Fruit fly (Drosophila melanogaster): Measurements from ENCODE around the gene Doc2.

Doc2 gene

DNA sequence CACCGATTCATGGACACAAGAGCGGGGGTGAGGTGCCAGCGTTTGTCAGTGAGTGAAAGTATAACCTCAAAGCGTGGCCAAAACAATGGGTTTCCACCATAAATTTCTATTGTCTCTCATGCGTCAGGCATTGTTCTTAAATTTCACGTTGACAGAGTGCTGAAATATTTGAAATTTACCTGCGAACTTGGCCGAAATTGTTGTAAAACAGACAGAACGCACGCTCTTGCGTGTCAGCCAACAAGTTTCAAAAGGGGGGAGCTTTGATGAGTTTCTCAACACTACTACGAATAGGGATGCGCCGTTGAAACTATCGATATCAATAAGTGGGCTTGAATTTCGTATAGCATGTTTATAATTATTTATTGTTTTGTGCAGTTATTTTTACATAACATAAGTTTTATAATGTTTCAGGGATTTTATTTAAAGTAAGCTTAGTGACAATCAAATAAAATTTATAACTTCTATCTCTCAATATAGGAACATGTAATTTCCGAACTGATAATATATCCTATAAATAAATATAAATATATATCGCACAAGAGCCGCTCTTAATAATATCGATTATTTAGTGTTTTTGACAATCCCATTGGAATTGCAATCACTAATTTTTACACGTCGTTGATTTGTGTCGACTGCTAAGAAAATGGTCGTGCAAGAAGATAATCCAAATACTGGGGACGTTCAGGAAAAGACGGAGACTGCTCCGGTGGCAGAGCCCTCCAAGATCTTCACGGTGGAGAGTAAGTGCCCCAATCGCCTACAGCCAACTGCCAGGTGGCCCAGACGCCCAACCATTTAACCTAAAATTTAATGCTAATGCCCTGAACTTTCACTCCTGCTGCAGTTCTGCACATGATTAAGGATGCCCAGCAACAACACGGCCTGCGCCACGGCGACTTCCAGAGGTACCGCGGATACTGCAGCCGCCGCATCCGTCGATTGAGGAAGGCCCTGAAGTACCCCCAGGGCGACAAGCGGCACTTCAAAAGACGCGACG, 44.3 kb downstream of the Doc2 start, which contains the start of the genes pix and Srp68:
Gene pix, minus strand, starts transcription at position 288 of the 1,000 bp plus-strand sequence.
Gene Srp68, plus strand, starts transcription at position 569 of the 1,000 bp plus-strand sequence.
- TF ChIP-seq Hr38 (GFP tag; optimal IDR thresholded peaks at IDR 0.05) (no peak), CG31627 (GFP tag; optimal IDR thresholded peaks at IDR 0.05) (peak; percentile 70), Sox102F (GFP tag; optimal IDR thresholded peaks at IDR 0.05) (no peak), vri (GFP tag; optimal IDR thresholded peaks at IDR 0.05) (no peak), Blimp-1 (GFP tag; optimal IDR thresholded peaks at IDR 0.05) (peak; percentile 84), Eip93F (GFP tag; optimal IDR thresholded peaks at IDR 0.05) (no peak), CG11762 (GFP tag; optimal IDR thresholded peaks at IDR 0.05; ENCODE audit: insufficient read depth) (no peak), CG15336 (GFP tag; IDR thresholded peaks at IDR 0.05) (0 out of 2 replicates have a peak, but pooled peaks have one; percentile 7), CG16779 (tag; optimal IDR thresholded peaks at IDR 0.05) (no peak), svp (GFP tag) (peak; percentile 90), Eip78C (GFP tag) (no peak), salr (GFP tag; optimal IDR thresholded peaks at IDR 0.05) (no peak), OdsH (GFP tag; optimal IDR thresholded peaks at IDR 0.05) (no peak), cyc (GFP tag; optimal IDR thresholded peaks at IDR 0.05) (peak; percentile 53), CG3032 (tag; optimal IDR thresholded peaks at IDR 0.05) (peak; percentile 69), dsx (GFP tag; optimal IDR thresholded peaks at IDR 0.05; ENCODE audit: poor library complexity, severe bottlenecking) (no peak), lz (GFP tag; optimal IDR thresholded peaks at IDR 0.05) (peak; percentile 78), CG34406 (GFP tag; optimal IDR thresholded peaks at IDR 0.05) (peak; percentile 5), CG3919 (GFP tag; optimal IDR thresholded peaks at IDR 0.05) (no peak), CG6276 (GFP tag; optimal IDR thresholded peaks at IDR 0.05) (no peak), CG32006 (GFP tag; optimal IDR thresholded peaks at IDR 0.05) (no peak), esn (GFP tag; optimal IDR thresholded peaks at IDR 0.05) (peak; percentile 83), CG6808 (GFP tag; optimal IDR thresholded peaks at IDR 0.05) (no peak), CG11294 (GFP tag; IDR thresholded peaks at IDR 0.05) (no peak), acj6 (GFP tag; optimal IDR thresholded peaks at IDR 0.05) (no peak), Lpt (GFP tag; optimal IDR thresholded peaks at IDR 0.05) (no peak), fd59A (GFP tag; optimal IDR thresholded peaks at IDR 0.05) (peak; percentile 23), CG11902 (GFP tag; optimal IDR thresholded peaks at IDR 0.05) (peak; percentile 48), Gug (GFP tag; IDR thresholded peaks at IDR 0.05) (0 out of 2 replicates have a peak, but pooled peaks have one; percentile 21), CG10631 (GFP tag; optimal IDR thresholded peaks at IDR 0.05) (peak; percentile 47), CG8632 (GFP tag; optimal IDR thresholded peaks at IDR 0.05) (no peak), Ets96B (tag; optimal IDR thresholded peaks at IDR 0.05) (peak; percentile 62), CG9139 (GFP tag; optimal IDR thresholded peaks at IDR 0.05) (no peak), topi (GFP tag; optimal IDR thresholded peaks at IDR 0.05) (peak; percentile 11), Smox (GFP tag; optimal IDR thresholded peaks at IDR 0.05) (no peak), CG7368 (GFP tag; optimal IDR thresholded peaks at IDR 0.05) (no peak), Eip75B (GFP tag; optimal IDR thresholded peaks at IDR 0.05) (no peak), CG6854 (GFP tag; optimal IDR thresholded peaks at IDR 0.05) (peak; percentile 18), eg (GFP tag; IDR thresholded peaks at IDR 0.05) (no peak), achi (GFP tag; optimal IDR thresholded peaks at IDR 0.05) (peak; percentile 66), net (GFP tag; optimal IDR thresholded peaks at IDR 0.05) (peak; percentile 12), CG6163 (GFP tag; IDR thresholded peaks at IDR 0.05) (no peak), Hr39 (GFP tag; optimal IDR thresholded peaks at IDR 0.05) (peak; percentile 15), CG8119 (GFP tag; IDR thresholded peaks at IDR 0.05) (no peak), CG8319 (GFP tag; optimal IDR thresholded peaks at IDR 0.05) (no peak), Sox14 (GFP tag; optimal IDR thresholded peaks at IDR 0.05) (peak; percentile 66), ss (GFP tag; optimal IDR thresholded peaks at IDR 0.05) (peak in 1 of 2 experiments; percentile 17), Sox15 (GFP tag; optimal IDR thresholded peaks at IDR 0.05) (peak; percentile 59), CG4318 (GFP tag; optimal IDR thresholded peaks at IDR 0.05) (no peak), dac (GFP tag; optimal IDR thresholded peaks at IDR 0.05) (no peak)

Data from whole organism, prepupa.